Worm (Caenorhabditis elegans) whole organism, L4/young adult: ENCODE results near the gene W06G6.20.

Experiments
- W03F9.2 ChIP-seq: fragments of 150-350 bp; optimal IDR thresholded peaks from 2 replicates; lab custom pipeline; 2014; ENCODE audit warnings: missing biosample characterization, missing genetic modification characterization
- dao-5 ChIP-seq: sonication (generic microtip); optimal IDR thresholded peaks from 2 replicates; lab custom pipeline; 2016; ENCODE audit warnings: missing genotype, missing genetic modification characterization, moderate library complexity, missing compliant biosample characterization
- him-1 ChIP-seq: sonication (generic microtip); optimal IDR thresholded peaks from 2 replicates; lab custom pipeline; 2016; ENCODE audit warnings: missing genotype, missing genetic modification reagents, missing genetic modification characterization, missing compliant biosample characterization

Gene W06G6.20

DNA sequence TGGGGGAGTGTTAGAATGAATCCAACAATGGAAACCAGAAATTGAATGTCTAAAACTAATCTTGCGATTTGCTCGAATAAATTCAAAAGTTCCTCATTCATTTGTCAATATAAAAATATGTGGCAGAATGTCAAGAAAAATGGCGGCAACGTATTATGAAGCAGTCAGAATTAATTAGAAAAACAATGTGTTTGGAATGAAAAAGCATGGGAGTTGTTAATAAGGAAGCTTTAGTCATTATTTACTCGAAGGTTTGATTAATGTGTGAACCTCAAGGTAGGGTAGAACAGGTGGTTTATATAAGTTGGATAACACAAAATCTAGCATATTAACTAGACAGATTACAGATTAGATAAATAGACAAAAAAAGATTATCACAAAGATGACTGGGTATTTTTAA, 10.0 kb downstream of the W06G6.20 start, which contains the start of gene srw-76:
Gene srw-76, minus strand, starts transcription at position 101 of the 400 bp plus-strand sequence.
- no peak for TF ChIP-seq dao-5
- no peak for TF ChIP-seq W03F9.2 (tag; lab: Kevin White, UChicago)
- TF ChIP-seq him-1 = no peak

DNA sequence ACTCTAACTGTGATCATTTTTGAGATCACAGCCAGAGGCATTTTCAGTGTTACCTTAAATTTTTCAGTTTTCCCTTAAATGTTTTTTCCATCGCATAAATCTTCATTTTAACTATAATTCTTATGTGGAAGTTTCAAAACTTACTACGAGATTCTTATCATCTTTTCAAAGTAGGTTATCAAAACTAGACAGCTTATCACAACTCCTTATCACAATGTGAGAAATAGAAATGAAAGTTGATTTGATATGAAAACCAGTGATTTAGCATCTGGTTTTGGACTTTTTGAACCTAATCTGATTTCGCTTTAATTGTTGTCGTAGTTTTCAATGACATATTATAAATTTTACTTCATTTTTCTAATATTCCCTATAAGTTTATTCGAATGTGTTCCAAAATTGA, 12.3 kb downstream of the W06G6.20 start, which contains the start of gene mltn-11:
Gene mltn-11, plus strand, starts transcription at position 276 of the 400 bp plus-strand sequence.
- TF ChIP-seq dao-5 (no peak), W03F9.2 (tag; lab: Kevin White, UChicago) (no peak), him-1 (no peak)

- TF ChIP-seq him-1 = no peak
- no peak for TF ChIP-seq dao-5
- no peak for TF ChIP-seq W03F9.2 (tag; lab: Kevin White, UChicago)
Measured at ce11 chrV:16629600-16629999, 18.6 kb downstream of the W06G6.20 start, which contains the start of gene srd-21. TSS of gene srd-21 (plus strand) at chrV:16629900.

DNA sequence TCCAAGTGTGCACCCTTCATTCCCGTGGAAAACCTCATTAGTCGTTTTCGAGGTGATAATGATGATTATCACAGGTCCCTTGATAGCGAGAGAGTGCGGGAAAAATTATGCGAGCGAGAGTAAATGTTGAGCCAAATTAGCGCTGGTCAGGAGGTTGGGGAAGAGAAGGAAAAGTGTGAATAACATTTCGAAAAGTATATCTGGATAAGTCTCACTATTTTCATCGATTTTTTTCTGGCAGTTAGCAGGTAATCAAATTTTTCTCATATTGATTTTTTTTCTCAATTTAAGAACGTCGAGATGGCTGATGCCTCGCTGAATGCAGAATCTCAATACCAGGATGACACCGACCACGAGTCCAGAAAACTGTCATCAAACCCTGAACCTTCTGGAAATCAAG, 19.2 kb downstream of the W06G6.20 start, which contains the start of gene W06G6.2:
Gene W06G6.2, plus strand, starts transcription at position 301 of the 400 bp plus-strand sequence.
- TF ChIP-seq dao-5 (no peak), him-1 (no peak), W03F9.2 (tag; lab: Kevin White, UChicago) (no peak)

DNA sequence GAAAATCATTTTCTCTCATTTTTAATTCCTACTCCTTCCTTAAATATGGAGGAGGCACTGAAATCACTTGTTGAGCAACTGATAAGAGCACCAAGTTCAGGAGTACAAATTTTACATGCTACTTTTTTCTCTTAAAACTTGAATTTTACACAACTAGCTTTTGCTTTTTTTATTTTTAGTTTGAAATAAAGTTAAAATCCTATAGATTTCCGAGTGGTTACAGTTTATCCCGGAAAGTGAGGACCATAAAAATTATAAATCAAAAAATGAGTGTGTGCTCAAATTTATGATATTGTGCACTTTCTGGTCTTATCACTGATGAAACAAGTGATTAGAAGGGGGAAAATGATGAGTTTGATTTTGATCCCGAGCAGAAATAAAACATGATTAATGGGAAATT, 20.2 kb downstream of the W06G6.20 start, which contains the start of gene oac-53:
Gene oac-53, minus strand, starts transcription at position 9 of the 400 bp plus-strand sequence.
- TF ChIP-seq W03F9.2 (tag; lab: Kevin White, UChicago) (no peak), him-1 (no peak), dao-5 (no peak)

DNA sequence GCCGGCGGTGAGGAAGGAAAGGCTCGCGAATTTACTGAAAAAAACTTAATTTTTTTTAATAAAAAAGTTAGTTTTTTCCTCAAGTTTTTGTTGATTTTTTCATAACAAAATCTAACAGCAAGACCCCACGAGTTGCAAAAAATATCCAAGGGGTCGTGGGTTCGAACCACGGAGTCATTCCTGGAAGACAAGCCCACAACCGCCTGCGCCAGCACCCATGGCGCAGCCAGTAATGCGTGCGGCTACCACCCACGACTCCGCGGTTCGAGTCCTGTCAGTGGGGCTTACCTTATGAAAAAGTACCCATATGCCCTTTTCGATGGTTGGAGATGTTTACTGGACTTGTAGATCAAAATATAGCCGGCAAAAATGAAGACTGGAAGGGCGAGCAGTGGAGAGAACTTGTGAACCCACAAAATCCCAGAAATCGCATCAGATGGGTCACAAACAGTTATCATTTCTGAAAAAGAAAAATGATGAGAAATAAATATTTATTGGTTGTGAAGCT, 25.4 kb downstream of the W06G6.20 start, which contains the start of gene Y70C5A.2:
Gene Y70C5A.2, minus strand, starts transcription at position 458 of the 508 bp plus-strand sequence.
- no peak for TF ChIP-seq him-1
- no peak for TF ChIP-seq dao-5
- TF ChIP-seq W03F9.2 (tag; lab: Kevin White, UChicago) = no peak

DNA sequence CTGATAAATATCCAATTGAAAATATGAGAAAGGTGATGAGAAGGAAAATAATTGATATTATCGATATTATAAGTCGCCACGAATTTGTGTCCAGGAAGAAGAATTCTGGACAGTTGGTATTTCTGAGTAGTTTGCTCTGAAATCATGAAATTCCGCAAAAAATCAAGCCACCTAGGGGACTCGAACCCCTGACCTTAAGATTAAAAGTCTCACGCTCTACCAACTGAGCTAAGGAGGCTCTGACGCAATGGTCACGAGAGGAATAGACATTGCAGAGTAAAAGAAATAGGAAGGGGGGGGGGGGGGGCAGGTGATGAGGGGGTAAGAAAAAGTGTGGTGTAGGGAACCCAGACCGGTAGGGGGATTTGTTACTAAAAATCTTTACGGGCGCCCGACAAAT, 26.3 kb downstream of the W06G6.20 start:
- TF ChIP-seq W03F9.2 (tag; lab: Kevin White, UChicago) = no peak
- TF ChIP-seq him-1 = no peak

- no peak for TF ChIP-seq dao-5
- TF ChIP-seq W03F9.2 (tag; lab: Kevin White, UChicago) = no peak
- TF ChIP-seq him-1 = no peak
Measured at ce11 chrV:16620874-16621273, 27.3 kb downstream of the W06G6.20 start, which contains the start of gene Y70C5A.3. TSS of gene Y70C5A.3 (minus strand) at chrV:16620923.

- no peak for TF ChIP-seq him-1
- TF ChIP-seq W03F9.2 (tag; lab: Kevin White, UChicago) = no peak
- TF ChIP-seq dao-5 = no peak
Measured at ce11 chrV:16617462-16617861, 30.7 kb downstream of the W06G6.20 start, which contains the start of gene Y70C5A.4. TSS of gene Y70C5A.4 (plus strand) at chrV:16617762.

- TF ChIP-seq dao-5 (no peak), him-1 (no peak), W03F9.2 (tag; lab: Kevin White, UChicago) (no peak)
Measured at ce11 chrV:16610791-16611385, 37.3 kb downstream of the W06G6.20 start, which contains the start of gene srw-54. TSS of gene srw-54 (plus strand) at chrV:16611335.

ce11 chrV:16610094-16610493, 38.1 kb downstream of the W06G6.20 start:
- TF ChIP-seq W03F9.2 (tag; lab: Kevin White, UChicago) = no peak

- no peak for TF ChIP-seq W03F9.2 (tag; lab: Kevin White, UChicago)
- TF ChIP-seq dao-5 = no peak
- TF ChIP-seq him-1 = no peak
Measured at ce11 chrV:16608478-16608877, 39.7 kb downstream of the W06G6.20 start.

DNA sequence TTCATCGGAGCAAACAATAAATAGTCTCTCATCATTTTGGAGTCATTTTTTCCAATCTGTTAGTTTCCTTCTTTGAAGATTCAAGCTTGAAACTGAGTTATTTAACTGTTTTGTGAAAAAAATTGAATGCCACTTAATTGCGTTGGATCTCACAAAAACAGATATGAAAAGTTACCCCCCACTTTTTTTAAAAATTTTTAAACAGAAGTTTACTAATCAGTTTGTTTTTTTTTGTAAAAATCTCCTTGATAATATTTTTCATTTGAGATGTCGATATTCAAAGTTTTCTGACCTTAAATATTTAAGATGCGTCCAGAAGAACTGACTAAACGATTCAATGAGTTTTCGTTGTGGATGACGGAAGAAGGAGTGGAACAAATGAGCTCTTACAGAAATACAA, 41.9 kb downstream of the W06G6.20 start, which contains the start of gene Y32B12C.1:
Gene Y32B12C.1, plus strand, starts transcription at position 301 of the 400 bp plus-strand sequence.
- no peak for TF ChIP-seq dao-5

- TF ChIP-seq dao-5 (no peak), W03F9.2 (tag; lab: Kevin White, UChicago) (no peak), him-1 (no peak)
Measured at ce11 chrV:16605463-16605862, 42.7 kb downstream of the W06G6.20 start.

DNA sequence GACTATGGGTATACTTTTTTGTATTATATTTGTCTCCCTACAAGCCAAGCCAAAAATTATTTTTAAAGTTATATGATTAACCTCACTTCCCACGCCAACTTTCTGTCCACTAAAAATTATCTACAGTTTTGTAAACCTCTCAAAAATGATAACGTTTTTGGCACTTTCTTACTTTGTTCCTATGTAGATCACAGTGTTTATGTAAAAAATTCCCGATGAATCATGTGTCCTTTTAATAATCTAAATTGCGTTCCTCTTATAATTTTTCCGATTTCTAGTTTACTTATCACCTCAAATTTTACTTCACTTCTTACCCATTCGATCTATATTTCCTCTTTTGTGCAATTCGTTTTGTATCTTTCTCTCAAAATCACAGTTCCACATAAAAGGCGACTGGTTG, 43.9 kb downstream of the W06G6.20 start:
- TF ChIP-seq W03F9.2 (tag; lab: Kevin White, UChicago) (no peak), him-1 (no peak), dao-5 (no peak)
